Fruit fly (Drosophila melanogaster) whole organism, embryonic: ENCODE measurements around the gene CG9107.

Experiments used
- Atf-2 ChIP-seq: fragments of 200-800 bp; sonication (Bioruptor generic); optimal IDR thresholded peaks from 2 replicates; lab custom pipeline; 2016; ENCODE audit warnings: missing biosample characterization, missing genetic modification characterization
- Bdp1 ChIP-seq: fragments of 200-800 bp; sonication (Bioruptor generic); optimal IDR thresholded peaks from 3 replicates; lab custom pipeline; 2016; ENCODE audit warnings: missing biosample characterization, missing genetic modification characterization
- CG10543 ChIP-seq: fragments of 200-800 bp; sonication (Bioruptor generic); optimal IDR thresholded peaks from 3 replicates; lab custom pipeline; 2017; ENCODE audit warnings: missing biosample characterization, mild to moderate bottlenecking, missing genetic modification characterization, moderate library complexity
- CG10565 ChIP-seq: fragments of 200-800 bp; sonication (Bioruptor generic); optimal IDR thresholded peaks from 3 replicates; lab custom pipeline; 2016; ENCODE audit warnings: missing biosample characterization, mild to moderate bottlenecking, missing genetic modification characterization
- CG11398 ChIP-seq: fragments of 200-800 bp; sonication (Bioruptor generic); optimal IDR thresholded peaks from 2 replicates; lab custom pipeline; 2016; ENCODE audit warnings: missing biosample characterization, missing genetic modification characterization
- CG13123 ChIP-seq: fragments of 200-800 bp; sonication (Bioruptor generic); optimal IDR thresholded peaks from 2 replicates; lab custom pipeline; 2016; ENCODE audit warnings: missing biosample characterization, missing genetic modification characterization
- CG15269 ChIP-seq: fragments of 200-800 bp; sonication (Bioruptor generic); optimal IDR thresholded peaks from 2 replicates; lab custom pipeline; 2018; ENCODE audit warnings: missing biosample characterization, mild to moderate bottlenecking, missing genetic modification characterization, moderate library complexity
- CG1603 ChIP-seq: fragments of 200-800 bp; sonication (Bioruptor generic); optimal IDR thresholded peaks from 2 replicates; lab custom pipeline; 2019; ENCODE audit warnings: missing biosample characterization, mild to moderate bottlenecking, missing genetic modification characterization, moderate library complexity
- CG17912 ChIP-seq: fragments of 200-800 bp; sonication (Bioruptor generic); optimal IDR thresholded peaks from 2 replicates; lab custom pipeline; 2018; ENCODE audit warnings: missing biosample characterization, mild to moderate bottlenecking, missing genetic modification characterization
- CG18011 ChIP-seq: fragments of 200-800 bp; sonication (Bioruptor generic); optimal IDR thresholded peaks from 2 replicates; lab custom pipeline; 2017; ENCODE audit warnings: missing biosample characterization, missing genetic modification characterization, mild to moderate bottlenecking, moderate library complexity, missing genotype
- CG30020 ChIP-seq: fragments of 200-800 bp; optimal IDR thresholded peaks from 2 replicates; lab custom pipeline; 2019; ENCODE audit warnings: missing biosample characterization, mild to moderate bottlenecking, missing genetic modification characterization, moderate library complexity
- CG30403 ChIP-seq: fragments of 200-800 bp; sonication (Bioruptor generic); optimal IDR thresholded peaks from 3 replicates; lab custom pipeline; 2016; ENCODE audit warnings: missing biosample characterization, missing genetic modification characterization
- CG31441 ChIP-seq: fragments of 200-800 bp; sonication (Bioruptor generic); IDR thresholded peaks from 2 replicates; pipeline ENCODE4 v1.3.6; 2022; ENCODE audit warnings: missing biosample characterization, missing genetic modification characterization
- CG3163 ChIP-seq: fragments of 200-800 bp; sonication (Bioruptor generic); optimal IDR thresholded peaks from 3 replicates; lab custom pipeline; 2016; ENCODE audit warnings: missing biosample characterization, missing genetic modification characterization
- CG32772 ChIP-seq: fragments of 200-800 bp; sonication (Bioruptor generic); IDR thresholded peaks from 2 replicates; pipeline ENCODE4 v1.3.6; 2022; ENCODE audit warnings: missing biosample characterization, missing genetic modification characterization
- CG34224 ChIP-seq: fragments of 200-800 bp; sonication (Bioruptor generic); IDR thresholded peaks from 3 replicates; pipeline ENCODE4 v1.3.6; 2022; ENCODE audit warnings: missing biosample characterization, missing genetic modification characterization; ENCODE audit not compliant: partially characterized antibody
- CG3838 ChIP-seq: fragments of 200-800 bp; sonication (Bioruptor generic); optimal IDR thresholded peaks from 3 replicates; lab custom pipeline; 2016; ENCODE audit warnings: missing biosample characterization, missing genetic modification characterization
- CG4854 ChIP-seq: fragments of 200-800 bp; sonication (Bioruptor generic); optimal IDR thresholded peaks from 2 replicates; lab custom pipeline; 2016; ENCODE audit warnings: missing biosample characterization, missing genetic modification characterization, inconsistent platforms
- CG6689 ChIP-seq: fragments of 200-800 bp; sonication (Bioruptor generic); IDR thresholded peaks from 2 replicates; pipeline ENCODE4 v1.3.6; 2022; ENCODE audit warnings: missing biosample characterization, missing genetic modification characterization
- CG7556 ChIP-seq: fragments of 200-800 bp; sonication (Bioruptor generic); optimal IDR thresholded peaks from 2 replicates; lab custom pipeline; 2017; ENCODE audit warnings: missing biosample characterization, mild to moderate bottlenecking, missing genetic modification characterization
- CG7987 ChIP-seq: fragments of 200-800 bp; sonication (Bioruptor generic); optimal IDR thresholded peaks from 2 replicates; lab custom pipeline; 2018; ENCODE audit warnings: missing biosample characterization, mild to moderate bottlenecking, missing genetic modification characterization, moderate library complexity
- CrebB ChIP-seq: fragments of 200-800 bp; sonication (Bioruptor generic); optimal IDR thresholded peaks from 3 replicates; lab custom pipeline; 2018; ENCODE audit warnings: missing biosample characterization, mild to moderate bottlenecking, missing genetic modification characterization
- Lpt ChIP-seq: fragments of >200 bp; optimal IDR thresholded peaks from 2 replicates; lab custom pipeline; 2018; ENCODE audit warnings: missing biosample characterization, missing genetic modification characterization
- MESR4 ChIP-seq: fragments of 200-800 bp; sonication (Bioruptor generic); optimal IDR thresholded peaks from 2 replicates; lab custom pipeline; 2018; ENCODE audit warnings: missing biosample characterization, mild to moderate bottlenecking, missing genetic modification characterization, moderate library complexity
- Mad ChIP-seq: fragments of 200-800 bp; sonication (Bioruptor generic); optimal IDR thresholded peaks from 2 replicates; lab custom pipeline; 2016; ENCODE audit warnings: missing biosample characterization, missing genetic modification characterization
- Med ChIP-seq: fragments of 200-800 bp; sonication (Bioruptor generic); peaks from one replicate; lab custom pipeline; 2016; ENCODE audit warnings: missing biosample characterization, missing genetic modification characterization, mild to moderate bottlenecking, inconsistent platforms, moderate library complexity
- ac ChIP-seq: fragments of 200-800 bp; sonication (Bioruptor generic); optimal IDR thresholded peaks from 3 replicates; lab custom pipeline; 2017; ENCODE audit warnings: missing biosample characterization, mild to moderate bottlenecking, missing genetic modification characterization
- al ChIP-seq: fragments of 200-800 bp; sonication (Bioruptor generic); IDR thresholded peaks from 2 replicates; pipeline ENCODE4 v1.3.6; 2022; ENCODE audit warnings: missing biosample characterization, missing genetic modification characterization
- ase ChIP-seq: fragments of 200-800 bp; sonication (Bioruptor generic); IDR thresholded peaks from 3 replicates; pipeline ENCODE4 v1.3.6; 2022; ENCODE audit warnings: missing biosample characterization, missing genetic modification characterization
- ash1 ChIP-seq: fragments of 200-800 bp; sonication (Bioruptor generic); optimal IDR thresholded peaks from 2 replicates; lab custom pipeline; 2018; ENCODE audit warnings: missing biosample characterization, mild to moderate bottlenecking, missing genetic modification characterization
- bowl ChIP-seq: fragments of 200-800 bp; sonication (Bioruptor generic); IDR thresholded peaks from 2 replicates; pipeline ENCODE4 v1.3.6; 2022; ENCODE audit warnings: missing biosample characterization, missing genetic modification characterization
- cad ChIP-seq: fragments of >200 bp; optimal IDR thresholded peaks from 2 replicates; lab custom pipeline; 2017; ENCODE audit warnings: missing biosample characterization, missing genetic modification characterization
- chif ChIP-seq, 2 experiments: fragments of 200-800 bp; sonication (Bioruptor generic); optimal IDR thresholded peaks; 3 replicates each; lab custom pipeline; 2016; ENCODE audit warnings: missing biosample characterization in 2 of 2, missing genetic modification characterization in 2 of 2
- corto ChIP-seq: fragments of 200-800 bp; sonication (Bioruptor generic); optimal IDR thresholded peaks from 2 replicates; lab custom pipeline; 2016; ENCODE audit warnings: missing biosample characterization, mild to moderate bottlenecking, missing genetic modification characterization, moderate library complexity
- eyg ChIP-seq: fragments of 200-800 bp; sonication (Bioruptor generic); optimal IDR thresholded peaks from 3 replicates; lab custom pipeline; 2016; ENCODE audit warnings: missing biosample characterization, missing genetic modification characterization
- fd102C ChIP-seq: fragments of 200-800 bp; sonication (Bioruptor generic); optimal IDR thresholded peaks from 2 replicates; lab custom pipeline; 2018; ENCODE audit warnings: missing biosample characterization, mild to moderate bottlenecking, missing genetic modification characterization, moderate library complexity
- fd3F ChIP-seq: fragments of 200-800 bp; sonication (Bioruptor generic); optimal IDR thresholded peaks from 2 replicates; lab custom pipeline; 2018; ENCODE audit warnings: missing biosample characterization, mild to moderate bottlenecking, missing genetic modification characterization, moderate library complexity
- gcm ChIP-seq: fragments of 200-800 bp; sonication (Bioruptor generic); optimal IDR thresholded peaks from 2 replicates; lab custom pipeline; 2019; ENCODE audit warnings: missing biosample characterization, mild to moderate bottlenecking, missing genetic modification characterization, moderate library complexity
- gfzf ChIP-seq: fragments of 200-800 bp; sonication (Bioruptor generic); optimal IDR thresholded peaks from 2 replicates; lab custom pipeline; 2016; ENCODE audit warnings: missing biosample characterization, mild to moderate bottlenecking, missing genetic modification characterization, moderate library complexity
- gt ChIP-seq: fragments of 200-800 bp; sonication (Bioruptor generic); IDR thresholded peaks from 2 replicates; pipeline ENCODE4 v1.3.6; 2022; ENCODE audit warnings: missing biosample characterization, missing genetic modification characterization
- jigr1 ChIP-seq: fragments of 200-800 bp; sonication (Bioruptor generic); IDR thresholded peaks from 3 replicates; pipeline ENCODE4 v1.3.6; 2022; ENCODE audit warnings: missing biosample characterization, missing genetic modification characterization
- pho ChIP-seq: fragments of 200-800 bp; sonication (Bioruptor generic); optimal IDR thresholded peaks from 2 replicates; lab custom pipeline; 2016; ENCODE audit warnings: missing biosample characterization, missing genetic modification characterization
- rib ChIP-seq: fragments of 200-800 bp; sonication (Bioruptor generic); IDR thresholded peaks from 2 replicates; pipeline ENCODE4 v1.3.6; 2022; ENCODE audit warnings: missing biosample characterization, missing genetic modification characterization
- seq ChIP-seq: fragments of 200-800 bp; sonication (Bioruptor generic); IDR thresholded peaks from 2 replicates; pipeline ENCODE4 v1.3.6; 2022; ENCODE audit warnings: missing biosample characterization, missing genetic modification characterization
- tna ChIP-seq: fragments of 200-800 bp; sonication (Bioruptor generic); IDR thresholded peaks from 2 replicates; pipeline ENCODE4 v1.3.6; 2022; ENCODE audit warnings: missing biosample characterization, missing genetic modification characterization; ENCODE audit not compliant: partially characterized antibody
- toy ChIP-seq: fragments of 200-800 bp; sonication (Bioruptor generic); IDR thresholded peaks from 2 replicates; pipeline ENCODE4 v1.3.6; 2022; ENCODE audit warnings: missing biosample characterization, missing genetic modification characterization
- trh ChIP-seq: fragments of 200-800 bp; sonication (Bioruptor generic); optimal IDR thresholded peaks from 2 replicates; lab custom pipeline; 2016; ENCODE audit warnings: missing biosample characterization, missing genetic modification characterization
- unpg ChIP-seq: fragments of 200-800 bp; sonication (Bioruptor generic); optimal IDR thresholded peaks from 3 replicates; lab custom pipeline; 2018; ENCODE audit warnings: missing biosample characterization, mild to moderate bottlenecking, missing genetic modification characterization, moderate library complexity
- zen2 ChIP-seq: fragments of 200-800 bp; sonication (Bioruptor generic); IDR thresholded peaks from 3 replicates; pipeline ENCODE4 v1.3.6; 2022; ENCODE audit warnings: missing biosample characterization, missing genetic modification characterization; ENCODE audit not compliant: partially characterized antibody

CG9107 gene

DNA sequence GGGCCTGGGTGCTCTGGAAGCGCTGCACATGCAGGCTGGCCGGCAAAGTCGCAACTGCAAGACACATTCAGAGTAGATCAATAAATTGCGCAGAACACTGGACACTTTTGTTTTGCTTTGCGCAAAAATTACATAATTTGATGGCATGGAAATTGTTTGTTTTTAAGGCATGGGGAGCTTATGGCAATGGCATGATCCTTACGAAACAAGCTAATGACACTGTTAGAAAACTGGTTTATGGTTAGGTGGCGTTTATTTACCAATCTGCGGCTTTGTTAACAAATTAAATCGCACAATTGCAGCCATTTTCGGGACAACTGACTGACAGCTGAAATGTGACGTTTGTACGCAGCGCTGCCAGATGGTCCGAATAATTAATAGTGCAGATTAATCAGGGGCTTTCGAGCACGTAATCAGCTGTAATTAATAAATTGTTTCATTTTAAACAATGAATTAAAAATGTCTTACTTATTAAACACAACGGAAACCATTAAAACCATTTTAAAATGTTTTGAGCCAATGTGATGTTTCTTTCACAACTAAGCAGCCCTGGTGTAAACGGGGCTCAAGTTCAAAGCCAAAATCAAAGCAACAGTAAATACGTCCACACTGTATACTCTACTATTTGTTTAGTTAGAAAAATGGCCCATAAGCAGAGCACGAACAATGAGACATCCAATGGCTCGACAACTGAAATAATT lies 38.2 kb upstream of the CG9107 start, which contains the start of the genes ND-51 and CG13994 (continued):
- TF ChIP-seq trh (GFP tag; lab: Kevin White, UChicago): peak; percentile 54
- peak; percentile 77 for TF ChIP-seq fd3F (GFP tag; lab: Kevin White, UChicago)
- peak; percentile 80 for TF ChIP-seq CG6689 (GFP tag; lab: Robert Waterston, UW)
- peak; percentile 75 for TF ChIP-seq CG11398
- peak; percentile 75 for TF ChIP-seq CG17912 (GFP tag; lab: Kevin White, UChicago)
- TF ChIP-seq CG31441 (GFP tag; lab: Robert Waterston, UW): no peak
- TF ChIP-seq bowl (GFP tag; lab: Robert Waterston, UW): peak; percentile 63; the same call in 1 of the 2 replicates
- TF ChIP-seq CG13123 (GFP tag; lab: Kevin White, UChicago): peak; percentile 69
- peak; percentile 88 for TF ChIP-seq pho
- TF ChIP-seq jigr1: peak; percentile 34; the same call in 1 of the 3 replicates
- peak; percentile 85 for TF ChIP-seq CG1603
- TF ChIP-seq CG15269 (tag; lab: Kevin White, UChicago): peak; percentile 83
- peak; percentile 73 for TF ChIP-seq gfzf (GFP tag; lab: Kevin White, UChicago)
- peak; percentile 68 for TF ChIP-seq CG3163 (GFP tag; lab: Kevin White, UChicago)
- peak; percentile 98 for TF ChIP-seq Med (GFP tag; lab: Kevin White, UChicago)
- peak; percentile 45; the same call in 1 of the 2 replicates for TF ChIP-seq toy (GFP tag; lab: Robert Waterston, UW)
- peak; percentile 42; the same call in 1 of the 2 replicates for TF ChIP-seq seq
- TF ChIP-seq chif (GFP tag; optimal IDR thresholded peaks at IDR 0.05; lab: Kevin White, UChicago): peak; percentile 68 to 79
- TF ChIP-seq MESR4 (GFP tag; lab: Kevin White, UChicago): peak; percentile 48
- peak; percentile 83 for TF ChIP-seq CG4854 (GFP tag; lab: Kevin White, UChicago)
- peak; percentile 71 for TF ChIP-seq CG32772
- TF ChIP-seq CG3838 (GFP tag; lab: Kevin White, UChicago): peak; percentile 70
- TF ChIP-seq CG10565 (GFP tag; lab: Kevin White, UChicago): peak; percentile 20
- TF ChIP-seq Atf-2: peak; percentile 85
- TF ChIP-seq CG30020: peak; percentile 97
- peak; percentile 35 for TF ChIP-seq CrebB (tag; lab: Kevin White, UChicago)
- no peak for TF ChIP-seq zen2 (GFP tag; lab: Robert Waterston, UW)
- no peak for TF ChIP-seq tna (GFP tag; lab: Robert Waterston, UW)
- peak; percentile 80 for TF ChIP-seq ase (GFP tag; lab: Robert Waterston, UW)
- peak; percentile 85 for TF ChIP-seq unpg (GFP tag; lab: Kevin White, UChicago)
- TF ChIP-seq corto: no peak
- TF ChIP-seq Bdp1 (GFP tag; lab: Kevin White, UChicago): peak; percentile 69
- TF ChIP-seq ac (GFP tag; lab: Kevin White, UChicago): peak; percentile 45
- TF ChIP-seq cad (GFP tag; lab: Kevin White, UChicago): no peak
- peak; percentile 41 for TF ChIP-seq gcm (GFP tag; lab: Kevin White, UChicago)
- TF ChIP-seq eyg (GFP tag; lab: Kevin White, UChicago): peak; percentile 76
- peak; percentile 56; the same call in 1 of the 2 replicates for TF ChIP-seq rib (GFP tag; lab: Robert Waterston, UW)
- TF ChIP-seq gt (GFP tag; lab: Robert Waterston, UW): no peak
- no peak for TF ChIP-seq fd102C (GFP tag; lab: Kevin White, UChicago)
- TF ChIP-seq CG7987 (GFP tag; lab: Kevin White, UChicago): peak; percentile 20
- peak; percentile 88 for TF ChIP-seq CG10543 (GFP tag; lab: Kevin White, UChicago)
- peak; percentile 63 for TF ChIP-seq CG18011 (GFP tag; lab: Kevin White, UChicago)
- peak; percentile 61 for TF ChIP-seq CG7556 (GFP tag; lab: Kevin White, UChicago)
- no peak for TF ChIP-seq Lpt (GFP tag; lab: Kevin White, UChicago)
- peak; percentile 93 for TF ChIP-seq Mad
- TF ChIP-seq CG34224 (GFP tag; lab: Robert Waterston, UW): no peak; the same call in 2 of the 3 replicates
- no peak for TF ChIP-seq ash1 (GFP tag; lab: Kevin White, UChicago)
- peak; percentile 87 for TF ChIP-seq CG30403 (GFP tag; lab: Kevin White, UChicago)
- peak; percentile 66 for TF ChIP-seq al (GFP tag; lab: Robert Waterston, UW)
